Worm (Caenorhabditis elegans): Measurements from ENCODE around the gene F26F2.7.

The F26F2.7 gene

DNA sequence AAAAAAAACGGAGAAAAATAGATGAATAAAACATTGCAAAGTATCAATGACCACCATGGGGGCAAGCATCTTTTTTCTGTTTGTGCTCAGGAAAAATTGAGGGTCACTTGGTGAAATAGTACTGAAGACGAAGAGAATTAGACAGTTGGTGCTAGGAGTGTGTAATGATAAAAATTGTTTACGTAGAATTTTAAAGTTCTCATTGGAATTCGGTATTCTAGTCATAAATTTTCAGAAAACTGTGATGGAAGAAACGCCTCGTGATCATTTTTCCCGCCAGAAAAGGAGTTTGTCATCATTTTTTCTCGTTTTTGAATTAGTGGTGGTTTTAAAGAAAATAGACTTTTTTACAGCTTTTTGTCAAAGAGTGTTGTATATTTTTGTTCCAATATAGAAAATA, 36.2 kb upstream of the F26F2.7 start:
- TF ChIP-seq vab-7 (GFP tag; IDR thresholded peaks at IDR 0.05), result no peak
- TF ChIP-seq nhr-28 (tag; optimal IDR thresholded peaks at IDR 0.05), result peak; percentile 56
- TF ChIP-seq daf-16 (GFP tag; optimal IDR thresholded peaks at IDR 0.05), result no peak
- peak; percentile 84 for TF ChIP-seq daf-16 (tag; optimal IDR thresholded peaks at IDR 0.05)
- peak; percentile 23 for TF ChIP-seq nhr-77 (tag; optimal IDR thresholded peaks at IDR 0.05)

DNA sequence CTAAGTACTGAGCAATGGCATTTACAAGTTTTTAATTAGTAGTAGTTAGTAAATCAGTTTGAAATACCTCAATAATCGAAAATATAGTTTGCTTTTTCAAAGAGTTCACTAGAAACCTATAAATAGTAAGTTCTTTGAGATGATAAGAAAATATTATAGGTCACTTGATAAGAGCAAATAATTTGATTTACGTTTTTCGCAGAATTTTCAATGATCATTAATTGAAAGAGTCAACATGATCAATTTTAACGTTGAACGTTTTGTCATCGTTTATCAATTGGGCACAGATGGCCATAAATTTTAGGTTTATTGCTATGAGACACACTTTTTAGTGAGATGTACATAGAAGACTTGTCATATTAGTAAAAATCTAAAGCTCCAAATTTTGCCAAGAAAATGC, 35.0 kb upstream of the F26F2.7 start:
- no peak for TF ChIP-seq lin-15B (tag; optimal IDR thresholded peaks at IDR 0.05)
- peak; percentile 2 for TF ChIP-seq pqm-1 (tag; optimal IDR thresholded peaks at IDR 0.05)
- no peak for TF ChIP-seq nhr-102 (tag; optimal IDR thresholded peaks at IDR 0.05)
- TF ChIP-seq set-16 (GFP tag; IDR thresholded peaks at IDR 0.05), result no peak
- TF ChIP-seq lin-1 (GFP tag; IDR thresholded peaks at IDR 0.05), result no peak
- TF ChIP-seq daf-16 (GFP tag; optimal IDR thresholded peaks at IDR 0.05), result no peak
- peak; percentile 71 for TF ChIP-seq daf-16 (tag; optimal IDR thresholded peaks at IDR 0.05)
- no peak for TF ChIP-seq arid-1 (GFP tag; conservative IDR thresholded peaks at IDR 0.05)

DNA sequence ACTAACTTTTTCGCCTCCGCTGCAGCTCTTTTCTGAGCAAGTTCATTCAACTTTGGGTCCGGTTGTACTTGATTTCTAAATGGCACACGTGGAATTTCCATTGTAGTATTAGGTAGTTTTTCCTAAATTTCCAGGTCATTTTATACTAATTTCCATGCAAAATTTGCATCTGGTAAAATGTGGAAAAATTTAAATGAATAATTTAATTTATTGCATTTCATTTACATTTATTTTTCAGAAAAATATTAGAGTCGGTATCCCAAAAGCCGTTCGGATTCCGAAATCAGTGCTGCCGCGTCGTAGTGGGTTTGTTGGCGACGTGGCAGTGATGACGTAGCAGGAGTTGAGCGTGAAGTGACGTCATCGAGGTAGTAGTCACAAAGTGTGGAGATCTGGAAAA, 33.7 kb upstream of the F26F2.7 start, which contains the start of gene Y38H6C.18:
Y38H6C.18 (minus strand) TSS at position 101 of the 400 bp plus-strand sequence.
- TF ChIP-seq lin-39 (tag; optimal IDR thresholded peaks at IDR 0.05) (no peak), Y75B8A.6 (GFP tag; IDR thresholded peaks at IDR 0.05) (no peak), pha-4 (GFP tag; IDR thresholded peaks at IDR 0.05) (no peak), pha-4 (tag; optimal IDR thresholded peaks at IDR 0.05) (no peak), ZK337.2 (GFP tag; IDR thresholded peaks at IDR 0.05) (no peak)

DNA sequence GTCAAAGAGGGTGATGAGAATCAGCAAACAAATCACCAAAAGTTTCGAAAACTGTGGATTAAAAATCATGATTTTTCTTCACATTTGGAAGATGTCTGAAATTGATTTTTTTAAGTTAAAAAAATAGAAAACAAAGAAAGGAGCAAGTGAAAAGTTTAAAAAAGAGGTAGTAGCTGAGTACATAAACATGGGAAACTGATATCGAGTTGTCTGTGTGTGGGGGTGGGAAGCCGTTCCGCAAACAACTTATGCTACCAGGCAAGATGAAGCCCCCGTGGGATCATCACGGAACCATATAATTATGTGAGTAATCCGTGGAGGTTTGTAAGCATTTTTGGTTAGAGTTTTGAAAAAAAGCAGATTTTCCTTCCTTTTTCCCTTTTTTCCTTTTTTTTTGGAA, 29.7 kb upstream of the F26F2.7 start, which contains the start of gene Y38H6C.20:
Y38H6C.20 (minus strand) TSS at position 101 of the 400 bp plus-strand sequence.
- TF ChIP-seq tag-97 (GFP tag; IDR thresholded peaks at IDR 0.05), result no peak
- no peak for TF ChIP-seq ama-1 (optimal IDR thresholded peaks at IDR 0.05)
- peak in 1 of 2 experiments; percentile 18 for TF ChIP-seq unc-62 (GFP tag; optimal IDR thresholded peaks at IDR 0.05 in 1 of 2)
- no peak for TF ChIP-seq unc-62 (tag; optimal IDR thresholded peaks at IDR 0.05)

DNA sequence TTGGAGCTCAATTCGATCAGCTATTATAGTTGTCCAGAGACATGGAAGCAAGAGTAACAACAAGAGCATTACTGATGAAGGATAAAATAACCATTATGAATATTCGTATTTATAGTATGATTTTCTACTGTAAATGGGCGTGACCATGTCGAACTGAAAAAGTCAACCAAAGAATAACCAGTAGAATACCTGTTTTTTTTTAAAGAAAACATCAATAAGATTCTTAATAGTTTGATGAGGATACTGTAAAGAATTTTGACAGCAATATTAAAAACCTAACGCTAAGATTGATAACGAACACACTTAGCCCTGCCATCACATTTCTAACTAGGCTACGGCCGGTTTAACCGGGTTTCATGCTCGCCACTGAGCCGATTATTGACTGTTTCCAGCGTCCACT, 27.8 kb upstream of the F26F2.7 start, which contains the start of gene vmo-1:
vmo-1 (minus strand) TSS at position 101 of the 400 bp plus-strand sequence.
- no peak for TF ChIP-seq sdz-12 (GFP tag; optimal IDR thresholded peaks at IDR 0.05)
- TF ChIP-seq tra-1 (GFP tag; IDR thresholded peaks at IDR 0.05), result no peak
- TF ChIP-seq ZK546.5 (tag; optimal IDR thresholded peaks at IDR 0.05), result no peak
- TF ChIP-seq nhr-237 (tag; optimal IDR thresholded peaks at IDR 0.05), result no peak
- TF ChIP-seq egl-27 (tag; optimal IDR thresholded peaks at IDR 0.05), result no peak
- no peak for TF ChIP-seq daf-12 (tag; optimal IDR thresholded peaks at IDR 0.05)

DNA sequence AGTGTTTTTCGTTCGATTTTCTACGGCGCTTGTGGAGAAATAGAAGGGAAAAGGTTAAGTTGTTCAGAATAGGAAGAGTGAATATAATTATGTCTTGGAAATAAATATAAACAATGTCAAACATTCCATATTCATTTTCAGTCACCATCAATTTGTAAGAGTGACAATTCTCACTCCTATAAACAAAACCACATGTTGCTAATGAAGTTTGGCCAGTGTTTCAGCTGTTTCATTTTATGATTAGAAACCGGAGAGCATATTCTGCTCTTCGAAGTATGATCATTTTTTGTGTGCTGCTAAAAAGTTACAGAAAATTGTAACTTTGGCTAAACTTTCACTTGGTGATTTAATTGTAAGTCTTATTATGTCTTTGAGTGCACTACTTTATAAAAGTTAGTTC, 25.7 kb upstream of the F26F2.7 start, which contains the start of gene Y38H6C.21:
Y38H6C.21 (minus strand) TSS at position 148 of the 400 bp plus-strand sequence.
- TF ChIP-seq dmd-6 (GFP tag; IDR thresholded peaks at IDR 0.05) (peak; percentile 61), skn-1 (tag; optimal IDR thresholded peaks at IDR 0.05) (no peak), php-3 (GFP tag; IDR thresholded peaks at IDR 0.05) (no peak), F26F4.8 (GFP tag; conservative IDR thresholded peaks at IDR 0.05) (no peak), vab-7 (GFP tag; IDR thresholded peaks at IDR 0.05) (no peak), Y105C5A.15 (GFP tag; IDR thresholded peaks at IDR 0.05) (no peak), aha-1 (tag) (no peak)

DNA sequence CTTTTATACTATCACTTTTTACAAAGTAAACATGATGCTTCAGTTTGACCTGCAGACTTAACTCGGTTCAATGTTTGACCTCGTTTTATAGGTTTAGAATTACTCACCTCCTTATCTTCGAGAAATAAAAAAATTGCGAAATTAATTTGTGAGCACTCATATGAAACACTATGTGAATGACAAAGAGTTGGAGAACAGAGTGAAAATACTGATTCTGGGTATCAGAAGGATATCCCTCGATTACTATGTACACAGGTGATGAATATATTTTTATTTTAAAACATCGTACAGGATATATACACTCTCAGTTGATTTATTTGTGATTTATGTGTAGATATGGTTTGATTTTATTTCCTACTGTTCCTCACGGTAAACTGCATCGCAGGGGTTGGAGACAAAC, 24.5 kb upstream of the F26F2.7 start, which contains the start of gene Y38H6C.23:
Y38H6C.23 (minus strand) TSS at position 101 of the 400 bp plus-strand sequence.
- TF ChIP-seq ceh-32 (tag; optimal IDR thresholded peaks at IDR 0.05; ENCODE audit: poor library complexity), result no peak
- no peak for TF ChIP-seq zip-2 (tag; optimal IDR thresholded peaks at IDR 0.05)
- TF ChIP-seq saeg-2 (GFP tag; IDR thresholded peaks at IDR 0.05), result no peak
- TF ChIP-seq nhr-41 (GFP tag; IDR thresholded peaks at IDR 0.05), result no peak
- TF ChIP-seq F37D6.2 (tag; optimal IDR thresholded peaks at IDR 0.05), result no peak
- no peak for TF ChIP-seq nhr-111 (GFP tag; optimal IDR thresholded peaks at IDR 0.05)
- no peak for TF ChIP-seq set-16 (GFP tag; IDR thresholded peaks at IDR 0.05)
- peak in 1 of 2 experiments; percentile 37 for TF ChIP-seq unc-62 (GFP tag; optimal IDR thresholded peaks at IDR 0.05 in 1 of 2)
- no peak for TF ChIP-seq unc-62 (tag; optimal IDR thresholded peaks at IDR 0.05)
- no peak for TF ChIP-seq fkh-10 (GFP tag; optimal IDR thresholded peaks at IDR 0.05)
- no peak for TF ChIP-seq snpc-4 (tag; optimal IDR thresholded peaks at IDR 0.05)
- peak; percentile 66 for TF ChIP-seq dmd-6 (GFP tag; IDR thresholded peaks at IDR 0.05)
- no peak for TF ChIP-seq daf-8 (GFP tag; IDR thresholded peaks at IDR 0.05)
- TF ChIP-seq pha-4 (GFP tag; IDR thresholded peaks at IDR 0.05), result no peak
- TF ChIP-seq pha-4 (tag; optimal IDR thresholded peaks at IDR 0.05), result no peak
- TF ChIP-seq mdt-29 (GFP tag; IDR thresholded peaks at IDR 0.05), result no peak
- TF ChIP-seq F44E2.7 (GFP tag; IDR thresholded peaks at IDR 0.05), result no peak
